Worm (Caenorhabditis elegans) whole organism, L1 larva: ENCODE results near the gene hst-3.2.

Source experiments
- C04F5.9 ChIP-seq: sonication (generic microtip); optimal IDR thresholded peaks from 2 replicates; lab custom pipeline; 2016; ENCODE audit warnings: missing genetic modification characterization, missing compliant biosample characterization
- C16A3.4 ChIP-seq: fragments of 150-350 bp; optimal IDR thresholded peaks from 2 replicates; lab custom pipeline; 2014; ENCODE audit warnings: missing biosample characterization, missing genetic modification characterization
- C34B4.2 ChIP-seq: sonication (generic microtip); optimal IDR thresholded peaks from 2 replicates; lab custom pipeline; 2017; ENCODE audit warnings: mild to moderate bottlenecking, missing genetic modification characterization, missing compliant biosample characterization
- alr-1 ChIP-seq: fragments of 200-800 bp; sonication (Bioruptor generic); optimal IDR thresholded peaks from 2 replicates; lab custom pipeline; 2018; ENCODE audit warnings: borderline replicate concordance, mild to moderate bottlenecking, missing genetic modification characterization, missing compliant biosample characterization
- aly-2 ChIP-seq: fragments of 150-350 bp; optimal IDR thresholded peaks from 2 replicates; lab custom pipeline; 2014; ENCODE audit warnings: missing biosample characterization, missing genetic modification characterization
- ama-1 ChIP-seq: fragments of 150-350 bp; optimal IDR thresholded peaks from 2 replicates; lab custom pipeline; 2014
- blmp-1 ChIP-seq: fragments of 150-350 bp; optimal IDR thresholded peaks from 2 replicates; lab custom pipeline; 2014; ENCODE audit warnings: missing biosample characterization, missing genetic modification characterization
- ceh-63 ChIP-seq: fragments of 200-800 bp; sonication (Bioruptor generic); optimal IDR thresholded peaks from 2 replicates; lab custom pipeline; 2018; ENCODE audit warnings: mild to moderate bottlenecking, missing genetic modification characterization, missing compliant biosample characterization
- ceh-8 ChIP-seq: fragments of 200-800 bp; sonication (Bioruptor generic); optimal IDR thresholded peaks from 2 replicates; lab custom pipeline; 2018; ENCODE audit warnings: mild to moderate bottlenecking, missing genetic modification characterization, moderate library complexity, missing compliant biosample characterization
- dsc-1 ChIP-seq: sonication (generic microtip); optimal IDR thresholded peaks from 2 replicates; lab custom pipeline; 2016; ENCODE audit warnings: mild to moderate bottlenecking, missing genetic modification characterization, missing compliant biosample characterization
- efl-1 ChIP-seq, 4 experiments: fragments of 150-350 bp; optimal IDR thresholded peaks in 3 of 4; peaks in 1 of 4; 1 replicate in 1 of 4; 2 replicates in 3 of 4; lab custom pipeline; 2014; ENCODE audit warnings: missing biosample characterization in 2 of 4, missing genetic modification characterization in 2 of 4, missing genetic modification reagents in 2 of 4
- efl-3 ChIP-seq: fragments of 200-800 bp; sonication (Bioruptor generic); optimal IDR thresholded peaks from 2 replicates; lab custom pipeline; 2018; ENCODE audit warnings: mild to moderate bottlenecking, missing genetic modification characterization, missing compliant biosample characterization
- egl-27 ChIP-seq, 2 experiments: fragments of 150-350 bp in 1 of 2; sonication (generic microtip); optimal IDR thresholded peaks; 3 replicates each; lab custom pipeline; 2017 to 2018; ENCODE audit warnings: missing biosample characterization in 2 of 2, missing genetic modification characterization in 2 of 2, missing genetic modification reagents in 2 of 2
- elt-2 ChIP-seq: sonication (generic microtip); optimal IDR thresholded peaks from 2 replicates; lab custom pipeline; 2016; ENCODE audit warnings: missing genetic modification characterization, mild to moderate bottlenecking, inconsistent platforms, missing compliant biosample characterization, missing genetic modification reagents
- elt-3 ChIP-seq, 6 experiments: fragments of 150-350 bp in 1 of 6; sonication (generic microtip); optimal IDR thresholded peaks; 2 replicates each; lab custom pipeline; 2017 to 2018; ENCODE audit warnings: missing biosample characterization in 6 of 6, missing genetic modification characterization in 6 of 6, inconsistent platforms in 1 of 6
- ets-5 ChIP-seq: fragments of 200-800 bp; sonication (Bioruptor generic); IDR thresholded peaks from 2 replicates; pipeline ENCODE4 v1.3.6; 2022; ENCODE audit warnings: missing genetic modification characterization, missing compliant biosample characterization
- fkh-10 ChIP-seq: sonication (generic microtip); optimal IDR thresholded peaks from 2 replicates; lab custom pipeline; 2017; ENCODE audit warnings: missing biosample characterization, missing genetic modification reagents, missing genetic modification characterization
- fkh-4 ChIP-seq: sonication (generic microtip); optimal IDR thresholded peaks from 2 replicates; lab custom pipeline; 2016; ENCODE audit warnings: missing compliant biosample characterization, missing genetic modification characterization, borderline replicate concordance
- fkh-8 ChIP-seq: sonication (generic microtip); optimal IDR thresholded peaks from 2 replicates; lab custom pipeline; 2016; ENCODE audit warnings: mild to moderate bottlenecking, missing genetic modification characterization, missing compliant biosample characterization
- hlh-17 ChIP-seq: fragments of 200-800 bp; sonication (Bioruptor generic); optimal IDR thresholded peaks from 2 replicates; lab custom pipeline; 2018; ENCODE audit warnings: missing genetic modification characterization, mild to moderate bottlenecking, missing compliant biosample characterization, moderate library complexity, borderline replicate concordance
- hlh-4 ChIP-seq: sonication (generic microtip); optimal IDR thresholded peaks from 2 replicates; lab custom pipeline; 2016; ENCODE audit warnings: mild to moderate bottlenecking, missing genetic modification characterization, missing compliant biosample characterization
- irx-1 ChIP-seq: sonication (generic microtip); optimal IDR thresholded peaks from 2 replicates; lab custom pipeline; 2016; ENCODE audit warnings: missing genetic modification characterization, missing compliant biosample characterization
- lin-13 ChIP-seq: fragments of 150-350 bp; optimal IDR thresholded peaks from 2 replicates; lab custom pipeline; 2014; ENCODE audit warnings: missing biosample characterization, missing genetic modification reagents, missing genetic modification characterization
- lin-14 ChIP-seq: fragments of 200-800 bp; sonication (Bioruptor generic); optimal IDR thresholded peaks from 2 replicates; lab custom pipeline; 2018; ENCODE audit warnings: mild to moderate bottlenecking, missing genetic modification characterization, moderate library complexity, missing compliant biosample characterization
- lsy-2 ChIP-seq, 2 experiments: fragments of 150-350 bp; optimal IDR thresholded peaks; 2 replicates each; lab custom pipeline; 2014; ENCODE audit warnings: missing biosample characterization in 2 of 2, missing genetic modification characterization in 2 of 2
- mef-2 ChIP-seq: fragments of 150-350 bp; optimal IDR thresholded peaks from 2 replicates; lab custom pipeline; 2014; ENCODE audit warnings: missing biosample characterization, missing genetic modification characterization
- mep-1 ChIP-seq: fragments of 150-350 bp; optimal IDR thresholded peaks from 2 replicates; lab custom pipeline; 2014; ENCODE audit warnings: missing biosample characterization, missing genetic modification characterization
- nhr-12 ChIP-seq: sonication (generic microtip); optimal IDR thresholded peaks from 2 replicates; lab custom pipeline; 2017; ENCODE audit warnings: missing biosample characterization, missing genetic modification characterization
- nhr-19 ChIP-seq: fragments of 200-800 bp; sonication (Bioruptor generic); conservative IDR thresholded peaks from 2 replicates; pipeline ENCODE4 v1.3.6; 2022; ENCODE audit warnings: missing genetic modification characterization, missing compliant biosample characterization
- nhr-20 ChIP-seq: sonication (generic microtip); optimal IDR thresholded peaks from 2 replicates; lab custom pipeline; 2016; ENCODE audit warnings: mild to moderate bottlenecking, missing genetic modification characterization, missing compliant biosample characterization
- nhr-76 ChIP-seq: sonication (generic microtip); optimal IDR thresholded peaks from 2 replicates; lab custom pipeline; 2017; ENCODE audit warnings: missing biosample characterization, missing genetic modification characterization
- nhr-77 ChIP-seq: fragments of 150-350 bp; optimal IDR thresholded peaks from 2 replicates; lab custom pipeline; 2014; ENCODE audit warnings: missing biosample characterization, missing genetic modification characterization
- nhr-84 ChIP-seq: sonication (generic microtip); optimal IDR thresholded peaks from 2 replicates; lab custom pipeline; 2017; ENCODE audit warnings: missing biosample characterization, missing genetic modification characterization
- nhr-85 ChIP-seq: sonication (generic microtip); peaks from one replicate; lab custom pipeline; 2016; ENCODE audit warnings: missing genetic modification characterization, inconsistent platforms, missing compliant biosample characterization
- pag-3 ChIP-seq: sonication (generic microtip); optimal IDR thresholded peaks from 2 replicates; lab custom pipeline; 2017; ENCODE audit warnings: missing genetic modification characterization, mild to moderate bottlenecking, missing compliant biosample characterization, antibody characterized with exemption, borderline replicate concordance; ENCODE audit not compliant: insufficient read depth
- rnt-1 ChIP-seq: sonication (generic microtip); optimal IDR thresholded peaks from 2 replicates; lab custom pipeline; 2016; ENCODE audit warnings: mild to moderate bottlenecking, missing genetic modification characterization, moderate library complexity, missing compliant biosample characterization
- skn-1 ChIP-seq: fragments of 150-350 bp; optimal IDR thresholded peaks from 2 replicates; lab custom pipeline; 2014; ENCODE audit warnings: missing biosample characterization, missing genetic modification characterization
- snpc-4 ChIP-seq: fragments of 150-350 bp; optimal IDR thresholded peaks from 2 replicates; lab custom pipeline; 2014; ENCODE audit warnings: missing biosample characterization, missing genetic modification characterization
- snu-23 ChIP-seq: sonication (generic microtip); optimal IDR thresholded peaks from 2 replicates; lab custom pipeline; 2016; ENCODE audit warnings: missing genetic modification characterization, missing compliant biosample characterization
- sox-4 ChIP-seq: sonication (generic microtip); optimal IDR thresholded peaks from 2 replicates; lab custom pipeline; 2016; ENCODE audit warnings: missing genetic modification characterization, missing compliant biosample characterization
- swsn-7 ChIP-seq: sonication (generic microtip); optimal IDR thresholded peaks from 2 replicates; lab custom pipeline; 2016; ENCODE audit warnings: missing genetic modification characterization, missing compliant biosample characterization
- tbx-2 ChIP-seq: sonication (generic microtip); optimal IDR thresholded peaks from 2 replicates; lab custom pipeline; 2016; ENCODE audit warnings: missing genetic modification characterization, missing compliant biosample characterization
- unc-30 ChIP-seq: sonication (generic microtip); optimal IDR thresholded peaks from 2 replicates; lab custom pipeline; 2017; ENCODE audit warnings: missing biosample characterization, missing genetic modification characterization
- unc-86 ChIP-seq: sonication (generic microtip); optimal IDR thresholded peaks from 2 replicates; lab custom pipeline; 2016; ENCODE audit warnings: missing genetic modification characterization, missing compliant biosample characterization
- unc-98 ChIP-seq: fragments of 200-800 bp; sonication (Bioruptor generic); IDR thresholded peaks from 2 replicates; pipeline ENCODE4 v1.3.6; 2022; ENCODE audit warnings: missing genetic modification characterization, missing compliant biosample characterization
- xbp-1 ChIP-seq: sonication (generic microtip); optimal IDR thresholded peaks from 2 replicates; lab custom pipeline; 2016; ENCODE audit warnings: missing genetic modification characterization, missing compliant biosample characterization
- zip-4 ChIP-seq: fragments of 200-800 bp; sonication (Bioruptor generic); optimal IDR thresholded peaks from 2 replicates; lab custom pipeline; 2018; ENCODE audit warnings: mild to moderate bottlenecking, missing genetic modification characterization, moderate library complexity, missing compliant biosample characterization
- ztf-11 ChIP-seq, 2 experiments: sonication (generic microtip); optimal IDR thresholded peaks; 2 replicates each; lab custom pipeline; 2016 to 2017; ENCODE audit warnings: missing genetic modification characterization in 2 of 2, missing biosample characterization in 1 of 2, missing compliant biosample characterization in 1 of 2

Gene hst-3.2

ce11 chrX:2906062-2906732, 17.6 kb downstream of the hst-3.2 start:
- TF ChIP-seq pag-3 (tag; lab: Kevin White, UChicago) (no peak), zip-4 (no peak), C04F5.9 (no peak), mep-1 (tag; lab: Kevin White, UChicago) (no peak), efl-3 (GFP tag; lab: Kevin White, UChicago) (no peak), blmp-1 (tag; lab: Kevin White, UChicago) (peak; percentile 18), dsc-1 (tag; lab: Kevin White, UChicago) (no peak), elt-2 (peak; percentile 29), elt-3 (tag; optimal IDR thresholded peaks at IDR 0.05; lab: Kevin White, UChicago) (no peak), nhr-20 (tag; lab: Kevin White, UChicago) (no peak), mef-2 (no peak), tbx-2 (tag; lab: Kevin White, UChicago) (no peak), lin-14 (GFP tag; lab: Kevin White, UChicago) (no peak)

DNA sequence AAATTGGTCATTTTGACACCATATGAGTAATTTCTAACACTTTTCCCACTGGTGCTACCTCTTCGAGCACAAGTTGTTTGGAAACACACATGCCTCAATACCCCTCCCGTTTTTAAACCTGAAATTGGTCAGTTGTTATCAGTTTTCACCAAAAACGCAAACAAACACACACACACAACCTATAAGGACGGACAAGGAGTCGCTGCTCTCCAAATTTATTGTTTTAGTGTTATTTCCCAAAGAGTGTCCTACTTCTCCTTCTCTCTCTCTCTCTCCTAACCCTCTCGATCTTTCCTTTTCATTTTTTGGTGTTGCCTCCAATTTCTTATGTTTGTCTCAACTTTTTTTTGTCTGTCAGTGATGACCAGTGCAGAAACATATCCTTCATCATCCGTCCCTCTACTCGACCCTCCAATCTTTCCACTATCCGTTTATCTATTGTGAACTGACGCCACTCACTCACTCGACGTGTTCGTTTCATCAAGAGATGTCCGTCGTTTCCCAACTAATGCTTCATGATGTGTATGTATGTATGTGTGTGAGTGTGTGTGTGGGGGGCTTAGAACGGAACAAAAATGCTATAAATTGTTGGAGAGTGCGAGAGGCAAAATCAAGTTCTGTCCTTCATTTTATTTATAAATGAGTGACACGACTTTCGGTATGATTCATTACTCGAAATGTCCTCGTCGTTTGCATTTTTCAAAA, 19.9 kb downstream of the hst-3.2 start:
- no peak for TF ChIP-seq unc-98 (GFP tag; lab: Robert Waterston, UW)
- peak; percentile 13 for TF ChIP-seq snu-23 (GFP tag; lab: Kevin White, UChicago)
- no peak for TF ChIP-seq tbx-2 (tag; lab: Kevin White, UChicago)
- no peak for TF ChIP-seq nhr-19 (GFP tag; lab: Robert Waterston, UW)
- no peak for TF ChIP-seq alr-1 (tag; lab: Kevin White, UChicago)
- no peak for TF ChIP-seq skn-1 (tag; lab: Kevin White, UChicago)
- no peak for TF ChIP-seq hlh-4 (tag; lab: Kevin White, UChicago)
- TF ChIP-seq egl-27 (tag; optimal IDR thresholded peaks at IDR 0.05; lab: Kevin White, UChicago) = no peak
- no peak for TF ChIP-seq efl-1 (optimal IDR thresholded peaks at IDR 0.05; lab: Kevin White, UChicago)
- peak in 1 of 2 experiments; percentile 23 for TF ChIP-seq efl-1 (GFP tag; optimal IDR thresholded peaks at IDR 0.05 in 1 of 2; lab: Kevin White, UChicago)
- no peak for TF ChIP-seq lsy-2 (tag; optimal IDR thresholded peaks at IDR 0.05; lab: Kevin White, UChicago)
- TF ChIP-seq nhr-12 (tag; lab: Kevin White, UChicago) = no peak
- no peak for TF ChIP-seq nhr-77 (tag; lab: Kevin White, UChicago)
- TF ChIP-seq C34B4.2 (tag; lab: Kevin White, UChicago) = no peak
- TF ChIP-seq elt-2 = peak; percentile 44
- TF ChIP-seq ets-5 (GFP tag; lab: Robert Waterston, UW) = no peak
- no peak for TF ChIP-seq pag-3 (tag; lab: Kevin White, UChicago)
- TF ChIP-seq xbp-1 = no peak
- peak; percentile 65 for TF ChIP-seq lin-14 (GFP tag; lab: Kevin White, UChicago)
- TF ChIP-seq fkh-8 (tag; lab: Kevin White, UChicago) = no peak
- no peak for TF ChIP-seq rnt-1
- no peak for TF ChIP-seq sox-4 (tag; lab: Kevin White, UChicago)
- TF ChIP-seq irx-1 (tag; lab: Kevin White, UChicago) = no peak
- no peak for TF ChIP-seq aly-2 (tag; lab: Kevin White, UChicago)
- no peak for TF ChIP-seq hlh-17 (GFP tag; lab: Kevin White, UChicago)
- TF ChIP-seq ama-1 = no peak
- TF ChIP-seq snpc-4 (tag; lab: Kevin White, UChicago) = no peak
- TF ChIP-seq blmp-1 (tag; lab: Kevin White, UChicago) = peak; percentile 46
- no peak for TF ChIP-seq ztf-11 (tag; optimal IDR thresholded peaks at IDR 0.05; lab: Kevin White, UChicago)
- no peak for TF ChIP-seq swsn-7 (tag; lab: Kevin White, UChicago)
- TF ChIP-seq fkh-10 (GFP tag; lab: Kevin White, UChicago) = no peak
- TF ChIP-seq mef-2 = no peak
- no peak for TF ChIP-seq nhr-84 (tag; lab: Kevin White, UChicago)
- TF ChIP-seq nhr-85 (tag; lab: Kevin White, UChicago) = no peak
- TF ChIP-seq ceh-63 = no peak
- TF ChIP-seq ceh-8 (GFP tag; lab: Kevin White, UChicago) = no peak
- TF ChIP-seq mep-1 (tag; lab: Kevin White, UChicago) = peak; percentile 50
- no peak for TF ChIP-seq fkh-4 (tag; lab: Kevin White, UChicago)
- no peak for TF ChIP-seq C16A3.4 (tag; lab: Kevin White, UChicago)
- TF ChIP-seq unc-30 (tag; lab: Kevin White, UChicago) = no peak
- TF ChIP-seq unc-86 (tag; lab: Kevin White, UChicago) = no peak
- TF ChIP-seq lin-13 = no peak
- TF ChIP-seq nhr-76 (tag; lab: Kevin White, UChicago) = no peak
